Fruit fly (Drosophila melanogaster): Measurements from ENCODE around the gene CG6707.

The CG6707 gene

dm6 chr3L:9855784-9856426 is 42.5 kb downstream of the CG6707 start (continued):
- TF ChIP-seq sc (optimal IDR thresholded peaks at IDR 0.05) (no peak), sc (GFP tag; optimal IDR thresholded peaks at IDR 0.05) (peak; percentile 98), gce (GFP tag; IDR thresholded peaks at IDR 0.05) (peak; percentile 99), slou (GFP tag; optimal IDR thresholded peaks at IDR 0.05) (peak; percentile 90), CG11093 (GFP tag; IDR thresholded peaks at IDR 0.05) (peak; percentile 97), tup (GFP tag; optimal IDR thresholded peaks at IDR 0.05) (peak; percentile 91), gro (GFP tag; optimal IDR thresholded peaks at IDR 0.05) (peak; percentile 93), CG8765 (GFP tag; IDR thresholded peaks at IDR 0.05) (peak; percentile 98), Sin3A (optimal IDR thresholded peaks at IDR 0.05) (no peak), CG4730 (GFP tag; IDR thresholded peaks at IDR 0.05) (peak; percentile 95), bbx (GFP tag; IDR thresholded peaks at IDR 0.05; ENCODE audit: partially characterized antibody) (0 out of 2 replicates have a peak, but pooled peaks have one; percentile 13), phol (tag; optimal IDR thresholded peaks at IDR 0.05) (peak; percentile 99), CG4404 (GFP tag; IDR thresholded peaks at IDR 0.05) (peak; percentile 99), CG17829 (tag; optimal IDR thresholded peaks at IDR 0.05) (peak; percentile 99), luna (GFP tag; optimal IDR thresholded peaks at IDR 0.05) (peak; percentile 33), bsh (GFP tag; optimal IDR thresholded peaks at IDR 0.05) (peak; percentile 78 to 98), CG15479 (GFP tag; optimal IDR thresholded peaks at IDR 0.05) (peak; percentile 98), CG3065 (GFP tag; optimal IDR thresholded peaks at IDR 0.05) (peak; percentile 92), Rx (GFP tag; IDR thresholded peaks at IDR 0.05) (peak; percentile 96), CG11398 (GFP tag; optimal IDR thresholded peaks at IDR 0.05) (peak; percentile 96), CG8924 (tag; optimal IDR thresholded peaks at IDR 0.05) (peak; percentile 98), Scr (GFP tag; IDR thresholded peaks at IDR 0.05; ENCODE audit: partially characterized antibody) (no peak), pros (GFP tag; optimal IDR thresholded peaks at IDR 0.05) (peak; percentile 87), bowl (GFP tag; IDR thresholded peaks at IDR 0.05) (peak; percentile 89), CG12659 (GFP tag; optimal IDR thresholded peaks at IDR 0.05) (peak; percentile 90), sima (GFP tag; optimal IDR thresholded peaks at IDR 0.05) (peak; percentile 83), Atf-2 (GFP tag; optimal IDR thresholded peaks at IDR 0.05) (peak; percentile 97), gcm2 (GFP tag; optimal IDR thresholded peaks at IDR 0.05) (peak; percentile 96), CG10462 (GFP tag; optimal IDR thresholded peaks at IDR 0.05) (peak; percentile 96), Mes4 (GFP tag; optimal IDR thresholded peaks at IDR 0.05) (peak; percentile 97), aop (GFP tag; IDR thresholded peaks at IDR 0.05) (peak; percentile 96), ken (GFP tag; IDR thresholded peaks at IDR 0.05) (peak; percentile 97), Sox102F (GFP tag; optimal IDR thresholded peaks at IDR 0.05) (peak; percentile 96), Aef1 (GFP tag; IDR thresholded peaks at IDR 0.05) (peak; percentile 85), B-H2 (GFP tag; optimal IDR thresholded peaks at IDR 0.05) (peak; percentile 54), ham (GFP tag; IDR thresholded peaks at IDR 0.05) (peak; percentile 76), unpg (GFP tag; optimal IDR thresholded peaks at IDR 0.05) (peak; percentile 97), CG18599 (GFP tag; optimal IDR thresholded peaks at IDR 0.05) (peak; percentile 96), CG7372 (GFP tag; IDR thresholded peaks at IDR 0.05) (peak; percentile 94), CG1602 (GFP tag; optimal IDR thresholded peaks at IDR 0.05) (peak; percentile 97), nom (GFP tag; optimal IDR thresholded peaks at IDR 0.05) (peak; percentile 90), her (GFP tag; optimal IDR thresholded peaks at IDR 0.05) (peak; percentile 94), pho (GFP tag; optimal IDR thresholded peaks at IDR 0.05) (peak; percentile 92), B-H1 (GFP tag; IDR thresholded peaks at IDR 0.05) (peak; percentile 93), CG2129 (GFP tag; IDR thresholded peaks at IDR 0.05; ENCODE audit: partially characterized antibody) (no peak), H15 (GFP tag; IDR thresholded peaks at IDR 0.05) (peak; percentile 97), HmgZ (tag; optimal IDR thresholded peaks at IDR 0.05) (peak; percentile 89), CG12299 (tag; optimal IDR thresholded peaks at IDR 0.05) (peak; percentile 94), ttk (GFP tag; IDR thresholded peaks at IDR 0.05) (peak; percentile 97), CG2199 (GFP tag; IDR thresholded peaks at IDR 0.05) (peak; percentile 99), Sry-δ (GFP tag; optimal IDR thresholded peaks at IDR 0.05) (peak; percentile 74)

All from whole organism, embryonic.